Worm (Caenorhabditis elegans) whole organism, mixed stage, embryonic: ENCODE measurements around the gene Y75D11A.3.

Experiments used
- nhr-12 ChIP-seq: fragments of 150-350 bp; optimal IDR thresholded peaks from 2 replicates; lab custom pipeline; 2014; ENCODE audit warnings: missing biosample characterization, missing genetic modification characterization
- nhr-237 ChIP-seq: fragments of 150-350 bp; optimal IDR thresholded peaks from 2 replicates; lab custom pipeline; 2014; ENCODE audit warnings: missing biosample characterization, missing genetic modification characterization
- snpc-4 ChIP-seq: fragments of 150-350 bp; optimal IDR thresholded peaks from 2 replicates; lab custom pipeline; 2014; ENCODE audit warnings: missing biosample characterization, missing genetic modification characterization
- unc-39 ChIP-seq: fragments of 150-350 bp; optimal IDR thresholded peaks from 2 replicates; lab custom pipeline; 2014; ENCODE audit warnings: missing biosample characterization, missing genetic modification characterization

- TF ChIP-seq nhr-237 (no peak), nhr-12 (tag; lab: Kevin White, UChicago) (no peak), unc-39 (tag; lab: Kevin White, UChicago) (no peak), snpc-4 (no peak)
Observed at ce11 chrX:1727056-1727455, 19.0 kb downstream of the Y75D11A.3 start, which contains the start of gene F07G6.2.
